Fruit fly (Drosophila melanogaster) whole organism, adult: ENCODE measurements around the gene CG9287.

ENCODE experiments used
- CG12768 ChIP-seq: fragments of 200-800 bp; sonication (Bioruptor generic); optimal IDR thresholded peaks from 2 replicates; lab custom pipeline; 2017; ENCODE audit warnings: missing biosample characterization, missing genetic modification characterization, mild to moderate bottlenecking, moderate library complexity, missing genetic modification reagents
- CG7045 ChIP-seq: fragments of 200-800 bp; sonication (Bioruptor generic); optimal IDR thresholded peaks from 2 replicates; lab custom pipeline; 2017; ENCODE audit warnings: missing biosample characterization, mild to moderate bottlenecking, missing genetic modification characterization
- Clk ChIP-seq: fragments of 200-800 bp; sonication (Bioruptor generic); optimal IDR thresholded peaks from 2 replicates; lab custom pipeline; 2017; ENCODE audit warnings: missing biosample characterization, missing genetic modification characterization
- Crg-1 ChIP-seq: fragments of 200-800 bp; sonication (Bioruptor generic); optimal IDR thresholded peaks from 2 replicates; lab custom pipeline; 2016; ENCODE audit warnings: missing biosample characterization, missing genetic modification characterization

DNA sequence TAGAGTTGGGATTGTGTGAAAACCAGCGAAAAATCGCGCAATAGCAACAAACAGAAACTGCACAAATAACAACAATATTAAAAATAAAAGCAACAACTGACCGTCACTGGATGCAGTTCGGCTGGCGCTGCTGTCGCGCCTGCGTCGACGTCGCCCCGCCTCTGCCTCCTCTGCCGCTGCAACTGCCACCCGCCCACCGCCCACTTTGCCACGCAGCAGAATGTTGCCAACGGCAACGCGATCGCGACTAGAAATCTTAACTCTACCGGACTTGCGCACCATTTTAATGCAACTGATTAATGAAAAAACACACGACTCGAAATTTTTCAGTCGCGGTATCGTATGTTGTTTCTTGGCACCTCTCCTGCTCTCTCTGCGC, 11.3 kb upstream of the CG9287 start:
- no peak for TF ChIP-seq CG7045 (GFP tag; lab: Kevin White, UChicago)
- no peak for TF ChIP-seq CG12768
- no peak for TF ChIP-seq Clk
- TF ChIP-seq Crg-1 (GFP tag; lab: Kevin White, UChicago): no peak
